Worm (Caenorhabditis elegans) whole organism, late embryonic: ENCODE measurements around the gene H03E18.1.

ENCODE experiments used
- C38D4.7 ChIP-seq: fragments of 200-800 bp; sonication (Bioruptor generic); optimal IDR thresholded peaks from 2 replicates; lab custom pipeline; 2018; ENCODE audit warnings: mild to moderate bottlenecking, missing genetic modification characterization, moderate library complexity, missing compliant biosample characterization
- F13H6.1 ChIP-seq: sonication (generic microtip); optimal IDR thresholded peaks from 2 replicates; lab custom pipeline; 2016; ENCODE audit warnings: missing genetic modification characterization, missing compliant biosample characterization
- K02D7.2 ChIP-seq: sonication (generic microtip); optimal IDR thresholded peaks from 2 replicates; lab custom pipeline; 2017; ENCODE audit warnings: mild to moderate bottlenecking, missing genetic modification characterization, missing compliant biosample characterization
- Y22D7AL.16 ChIP-seq: sonication (generic microtip); optimal IDR thresholded peaks from 2 replicates; lab custom pipeline; 2016; ENCODE audit warnings: missing genetic modification characterization, missing compliant biosample characterization
- ahr-1 ChIP-seq: sonication (generic microtip); optimal IDR thresholded peaks from 2 replicates; lab custom pipeline; 2016; ENCODE audit warnings: missing genetic modification characterization, missing compliant biosample characterization
- ama-1 ChIP-seq: fragments of 150-350 bp; optimal IDR thresholded peaks from 2 replicates; lab custom pipeline; 2014
- ceh-14 ChIP-seq: sonication (generic microtip); optimal IDR thresholded peaks from 2 replicates; lab custom pipeline; 2016; ENCODE audit warnings: missing genotype, missing genetic modification characterization, missing compliant biosample characterization
- ceh-19 ChIP-seq: fragments of 200-800 bp; sonication (Bioruptor generic); optimal IDR thresholded peaks from 2 replicates; lab custom pipeline; 2018; ENCODE audit warnings: mild to moderate bottlenecking, missing genetic modification characterization, missing compliant biosample characterization
- ceh-2 ChIP-seq: sonication (generic microtip); optimal IDR thresholded peaks from 2 replicates; lab custom pipeline; 2016; ENCODE audit warnings: missing genotype, missing genetic modification characterization, missing compliant biosample characterization
- ceh-22 ChIP-seq: sonication (generic microtip); optimal IDR thresholded peaks from 2 replicates; lab custom pipeline; 2017; ENCODE audit warnings: missing biosample characterization, missing genetic modification characterization
- ceh-34 ChIP-seq: sonication (generic microtip); optimal IDR thresholded peaks from 2 replicates; lab custom pipeline; 2016; ENCODE audit warnings: mild to moderate bottlenecking, missing genetic modification characterization, missing compliant biosample characterization
- ceh-45 ChIP-seq: fragments of 200-800 bp; sonication (Bioruptor generic); IDR thresholded peaks from 2 replicates; pipeline ENCODE4 v1.3.6; 2022; ENCODE audit warnings: missing genetic modification reagents, missing genetic modification characterization, missing compliant biosample characterization
- ceh-48 ChIP-seq: sonication (generic microtip); optimal IDR thresholded peaks from 2 replicates; lab custom pipeline; 2016; ENCODE audit warnings: missing genetic modification characterization, inconsistent platforms, missing compliant biosample characterization
- ceh-9 ChIP-seq: sonication (generic microtip); optimal IDR thresholded peaks from 2 replicates; lab custom pipeline; 2016; ENCODE audit warnings: mild to moderate bottlenecking, missing genetic modification characterization, inconsistent platforms, missing compliant biosample characterization
- che-1 ChIP-seq: sonication (generic microtip); optimal IDR thresholded peaks from 2 replicates; lab custom pipeline; 2016; ENCODE audit warnings: mild to moderate bottlenecking, missing genetic modification characterization, missing compliant biosample characterization
- elt-2 ChIP-seq: sonication (generic microtip); optimal IDR thresholded peaks from 2 replicates; lab custom pipeline; 2016; ENCODE audit warnings: missing genetic modification reagents, missing genetic modification characterization, missing compliant biosample characterization
- ets-4 ChIP-seq: sonication (generic microtip); optimal IDR thresholded peaks from 2 replicates; lab custom pipeline; 2016; ENCODE audit warnings: missing genetic modification characterization, missing compliant biosample characterization
- eyg-1 ChIP-seq: sonication (generic microtip); optimal IDR thresholded peaks from 2 replicates; lab custom pipeline; 2016; ENCODE audit warnings: missing genotype, missing genetic modification characterization, missing compliant biosample characterization
- fax-1 ChIP-seq: sonication (generic microtip); optimal IDR thresholded peaks from 2 replicates; lab custom pipeline; 2016; ENCODE audit warnings: missing genotype, missing genetic modification characterization, missing compliant biosample characterization
- fkh-6 ChIP-seq: sonication (generic microtip); optimal IDR thresholded peaks from 2 replicates; lab custom pipeline; 2016; ENCODE audit warnings: missing genetic modification characterization, missing compliant biosample characterization
- hlh-15 ChIP-seq: sonication (generic microtip); optimal IDR thresholded peaks from 2 replicates; lab custom pipeline; 2016; ENCODE audit warnings: missing genetic modification characterization, missing compliant biosample characterization
- hlh-30 ChIP-seq: sonication (generic microtip); optimal IDR thresholded peaks from 2 replicates; lab custom pipeline; 2017; ENCODE audit warnings: antibody characterized with exemption, missing genetic modification characterization, missing compliant biosample characterization; ENCODE audit not compliant: insufficient read depth
- hlh-6 ChIP-seq: sonication (generic microtip); optimal IDR thresholded peaks from 2 replicates; lab custom pipeline; 2016; ENCODE audit warnings: missing genotype, missing genetic modification characterization, missing compliant biosample characterization
- hlh-8 ChIP-seq: sonication (generic microtip); optimal IDR thresholded peaks from 2 replicates; lab custom pipeline; 2016; ENCODE audit warnings: missing genotype, missing genetic modification characterization, missing compliant biosample characterization
- nhr-11 ChIP-seq: fragments of 150-350 bp; optimal IDR thresholded peaks from 2 replicates; lab custom pipeline; 2014; ENCODE audit warnings: missing biosample characterization, missing genetic modification characterization
- npax-4 ChIP-seq: sonication (generic microtip); optimal IDR thresholded peaks from 2 replicates; lab custom pipeline; 2016; ENCODE audit warnings: missing genetic modification characterization, missing compliant biosample characterization
- pag-3 ChIP-seq: sonication (generic microtip); optimal IDR thresholded peaks from 2 replicates; lab custom pipeline; 2016; ENCODE audit warnings: missing compliant biosample characterization, missing genetic modification characterization, borderline replicate concordance
- pat-9 ChIP-seq: fragments of 200-800 bp; sonication (Bioruptor generic); optimal IDR thresholded peaks from 2 replicates; lab custom pipeline; 2018; ENCODE audit warnings: mild to moderate bottlenecking, missing genetic modification characterization, moderate library complexity, missing compliant biosample characterization
- pax-1 ChIP-seq: fragments of 150-350 bp; optimal IDR thresholded peaks from 2 replicates; lab custom pipeline; 2014; ENCODE audit warnings: missing biosample characterization, missing genetic modification characterization
- pha-2 ChIP-seq: sonication (generic microtip); optimal IDR thresholded peaks from 2 replicates; lab custom pipeline; 2017; ENCODE audit warnings: mild to moderate bottlenecking, missing genetic modification characterization, missing compliant biosample characterization
- pros-1 ChIP-seq: fragments of 150-350 bp; optimal IDR thresholded peaks from 2 replicates; lab custom pipeline; 2014; ENCODE audit warnings: missing biosample characterization, missing genetic modification reagents, missing genetic modification characterization
- sdc-2 ChIP-seq: sonication (generic microtip); optimal IDR thresholded peaks from 2 replicates; lab custom pipeline; 2016; ENCODE audit warnings: missing genotype, missing genetic modification characterization, missing compliant biosample characterization
- tbx-2 ChIP-seq: sonication (generic microtip); optimal IDR thresholded peaks from 2 replicates; lab custom pipeline; 2016; ENCODE audit warnings: missing genetic modification characterization, missing compliant biosample characterization
- ttx-3 ChIP-seq: sonication (generic microtip); optimal IDR thresholded peaks from 2 replicates; lab custom pipeline; 2016; ENCODE audit warnings: missing genetic modification reagents, missing genetic modification characterization, missing compliant biosample characterization
- unc-42 ChIP-seq: sonication (generic microtip); optimal IDR thresholded peaks from 2 replicates; lab custom pipeline; 2016; ENCODE audit warnings: missing genotype, missing genetic modification characterization, missing compliant biosample characterization
- unc-55 ChIP-seq: sonication (generic microtip); optimal IDR thresholded peaks from 2 replicates; lab custom pipeline; 2017; ENCODE audit warnings: missing biosample characterization, missing genetic modification reagents, missing genetic modification characterization
- ztf-16 ChIP-seq: sonication (generic microtip); optimal IDR thresholded peaks from 2 replicates; lab custom pipeline; 2017; ENCODE audit warnings: missing genetic modification characterization, missing compliant biosample characterization

H03E18.1 gene

DNA sequence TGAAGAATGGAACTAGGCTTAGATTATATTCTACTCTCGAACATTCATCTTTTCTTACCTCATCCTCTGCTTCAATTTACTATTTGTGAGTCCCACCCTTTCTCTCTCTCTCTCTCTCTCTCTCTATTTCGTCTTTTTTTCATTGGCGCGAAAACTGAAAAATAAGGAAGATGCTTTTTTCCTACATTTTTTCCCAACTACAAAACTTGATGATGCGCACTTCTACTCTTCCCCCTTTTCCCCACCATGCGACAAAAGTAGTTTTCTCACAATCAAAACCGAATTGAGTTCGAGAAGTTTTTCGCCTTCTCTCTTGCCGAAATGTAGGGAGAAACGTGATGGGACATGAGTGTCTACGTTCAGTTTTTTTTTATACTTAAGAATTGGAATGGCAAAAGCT, 17.8 kb upstream of the H03E18.1 start:
- TF ChIP-seq hlh-8 (tag; lab: Kevin White, UChicago) (no peak), unc-42 (peak; percentile 20), unc-55 (GFP tag; lab: Kevin White, UChicago) (no peak)

DNA sequence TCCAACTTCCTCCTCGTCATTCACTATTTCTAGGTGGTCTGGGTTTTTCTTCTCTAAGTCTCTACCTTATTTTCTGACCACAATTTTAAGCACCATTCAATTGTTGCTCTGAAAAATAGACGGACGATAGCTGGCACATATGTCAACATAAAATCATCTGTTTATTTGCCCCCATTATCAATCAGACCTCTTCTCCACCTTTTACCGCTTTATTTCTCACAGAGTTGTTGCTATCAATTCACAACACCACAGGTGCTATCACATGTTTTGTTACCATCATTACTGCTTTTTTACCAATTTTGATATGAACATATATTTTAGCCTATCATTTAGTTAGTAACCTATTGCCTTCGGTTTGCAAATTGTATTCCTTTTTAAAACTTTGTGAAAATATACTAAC, 14.9 kb upstream of the H03E18.1 start:
- TF ChIP-seq sdc-2 (tag; lab: Kevin White, UChicago) (no peak), elt-2 (tag; lab: Kevin White, UChicago) (peak; percentile 55)

DNA sequence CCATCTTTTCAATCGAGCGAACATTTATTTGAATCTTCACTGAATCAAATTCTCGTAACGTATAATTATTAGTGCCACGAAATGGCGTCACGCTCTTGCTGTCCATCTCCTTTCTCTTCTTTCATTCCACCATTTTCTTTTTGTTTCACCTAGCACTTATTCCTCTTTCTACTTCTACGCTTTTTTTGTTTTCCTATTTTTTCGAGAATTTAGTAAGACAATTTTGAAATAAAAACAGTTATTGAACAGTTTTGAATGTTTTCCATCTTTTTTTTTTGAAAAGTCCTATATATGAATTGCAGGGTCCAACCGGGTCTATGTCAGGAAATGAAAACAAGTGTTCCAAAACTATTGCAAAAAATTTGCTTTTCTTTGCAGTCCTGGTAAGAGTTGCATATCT, 12.7 kb upstream of the H03E18.1 start, which contains the start of gene T01B10.5:
Gene T01B10.5, plus strand, starts transcription at position 301 of the 400 bp plus-strand sequence.
- TF ChIP-seq F13H6.1 (tag; lab: Kevin White, UChicago), result no peak
- TF ChIP-seq ttx-3 (tag; lab: Kevin White, UChicago), result no peak
- TF ChIP-seq C38D4.7 (GFP tag; lab: Kevin White, UChicago), result no peak
- TF ChIP-seq fkh-6 (tag; lab: Kevin White, UChicago), result no peak
- TF ChIP-seq ahr-1 (tag; lab: Kevin White, UChicago), result no peak
- TF ChIP-seq elt-2 (tag; lab: Kevin White, UChicago), result no peak
- no peak for TF ChIP-seq hlh-6 (tag; lab: Kevin White, UChicago)
- TF ChIP-seq pat-9, result no peak
- TF ChIP-seq pax-1 (tag; lab: Kevin White, UChicago), result no peak
- no peak for TF ChIP-seq hlh-15 (tag; lab: Kevin White, UChicago)
- no peak for TF ChIP-seq ceh-34
- TF ChIP-seq ceh-14 (tag; lab: Kevin White, UChicago), result no peak
- TF ChIP-seq fax-1 (tag; lab: Kevin White, UChicago), result no peak
- no peak for TF ChIP-seq eyg-1
- no peak for TF ChIP-seq ceh-2
- no peak for TF ChIP-seq ceh-48 (tag; lab: Kevin White, UChicago)
- TF ChIP-seq ceh-19 (GFP tag; lab: Kevin White, UChicago), result no peak
- TF ChIP-seq tbx-2 (tag; lab: Kevin White, UChicago), result no peak
- no peak for TF ChIP-seq K02D7.2 (tag; lab: Kevin White, UChicago)

DNA sequence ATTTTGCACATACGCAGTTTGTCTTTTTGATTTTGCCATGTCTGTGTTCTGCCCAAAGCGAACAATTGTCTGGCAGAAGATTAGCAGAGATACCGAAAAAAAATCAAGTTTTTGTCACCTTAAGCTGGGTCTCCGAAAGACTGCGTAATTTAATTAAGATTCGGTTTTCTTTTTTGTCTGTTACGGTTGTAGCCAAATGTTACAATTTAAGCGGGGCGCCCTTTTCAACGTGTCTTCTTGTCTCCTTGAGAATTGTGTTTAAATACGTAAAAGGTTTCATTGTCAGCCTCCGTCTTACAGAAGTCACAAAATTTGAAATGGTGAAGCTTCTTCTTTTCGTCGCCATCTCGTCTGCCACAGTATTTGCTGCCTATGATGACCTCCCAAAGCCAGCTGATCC, 8.0 kb upstream of the H03E18.1 start, which contains the start of gene grd-14:
Gene grd-14, plus strand, starts transcription at position 301 of the 400 bp plus-strand sequence.
- TF ChIP-seq hlh-30 (tag; lab: Kevin White, UChicago) (no peak), ets-4 (no peak), pat-9 (no peak), pros-1 (tag; lab: Kevin White, UChicago) (no peak), ceh-45 (no peak), nhr-11 (tag; lab: Kevin White, UChicago) (no peak), pax-1 (tag; lab: Kevin White, UChicago) (no peak), ceh-9 (tag; lab: Kevin White, UChicago) (no peak), Y22D7AL.16 (tag; lab: Kevin White, UChicago) (no peak), hlh-15 (tag; lab: Kevin White, UChicago) (no peak), ceh-19 (GFP tag; lab: Kevin White, UChicago) (no peak), npax-4 (no peak), ama-1 (no peak), che-1 (tag; lab: Kevin White, UChicago) (no peak), pag-3 (tag; lab: Kevin White, UChicago) (no peak), ztf-16 (tag; lab: Kevin White, UChicago) (no peak)

DNA sequence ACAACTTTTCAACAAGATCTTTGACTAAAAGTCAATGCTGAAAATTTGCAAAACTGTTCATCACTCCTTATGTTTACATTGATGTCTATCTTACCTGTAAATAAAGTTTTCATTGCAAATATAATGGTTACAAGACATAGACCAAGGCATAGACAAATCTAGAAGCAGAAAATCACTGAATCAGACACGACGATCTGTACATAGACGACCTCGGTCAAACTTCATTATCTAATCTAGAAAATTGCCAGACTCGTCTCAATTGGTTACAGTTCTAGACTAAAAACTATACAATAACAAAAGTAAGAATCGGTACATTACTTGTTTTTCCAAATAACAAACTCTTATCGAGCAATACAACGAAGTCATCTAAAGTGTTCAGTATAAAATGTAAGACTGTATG, 6.8 kb upstream of the H03E18.1 start, which contains the start of gene grd-4:
Gene grd-4, plus strand, starts transcription at position 301 of the 400 bp plus-strand sequence.
- TF ChIP-seq pha-2 (tag; lab: Kevin White, UChicago) (no peak), hlh-15 (tag; lab: Kevin White, UChicago) (no peak), ceh-22 (tag; lab: Kevin White, UChicago) (no peak), F13H6.1 (tag; lab: Kevin White, UChicago) (no peak)
- TF ChIP-seq, all 69 proteins: peak for 0
